Worm (Caenorhabditis elegans) whole organism, L3 larva: ENCODE results near the gene cpt-6.

ENCODE experiments used
- jun-1 ChIP-seq: fragments of 150-350 bp; optimal IDR thresholded peaks from 2 replicates; lab custom pipeline; 2014; ENCODE audit warnings: missing biosample characterization, missing genetic modification reagents, missing genetic modification characterization
- lin-39 ChIP-seq: fragments of 150-350 bp; optimal IDR thresholded peaks from 2 replicates; lab custom pipeline; 2018; ENCODE audit warnings: missing biosample characterization, missing genetic modification reagents, missing genetic modification characterization
- nhr-76 ChIP-seq: fragments of 150-350 bp; sonication (generic microtip); optimal IDR thresholded peaks from 5 replicates; lab custom pipeline; 2014; ENCODE audit warnings: missing biosample characterization, missing genetic modification characterization
- nhr-77 ChIP-seq: fragments of 150-350 bp; optimal IDR thresholded peaks from 2 replicates; lab custom pipeline; 2014; ENCODE audit warnings: missing biosample characterization, missing genetic modification characterization
- unc-39 ChIP-seq: sonication (generic microtip); optimal IDR thresholded peaks from 4 replicates; lab custom pipeline; 2017; ENCODE audit warnings: missing biosample characterization, missing genetic modification characterization
- ztf-4 ChIP-seq: fragments of 150-350 bp; optimal IDR thresholded peaks from 2 replicates; lab custom pipeline; 2014; ENCODE audit warnings: missing biosample characterization, missing genetic modification characterization

ce11 chrV:6456903-6457302 is 36.8 kb downstream of the cpt-6 start:
- TF ChIP-seq unc-39 (tag; lab: Kevin White, UChicago): no peak
- TF ChIP-seq nhr-76: no peak
- no peak for TF ChIP-seq lin-39 (tag; lab: Kevin White, UChicago)
- no peak for TF ChIP-seq ztf-4 (tag; lab: Kevin White, UChicago)
- no peak for TF ChIP-seq nhr-77 (tag; lab: Kevin White, UChicago)
- TF ChIP-seq jun-1: no peak
